Worm (Caenorhabditis elegans): Measurements from ENCODE around the gene fipr-8.

- TF ChIP-seq fkh-10 (GFP tag; optimal IDR thresholded peaks at IDR 0.05) (no peak), ahr-1 (tag; optimal IDR thresholded peaks at IDR 0.05) (no peak), nhr-11 (tag; optimal IDR thresholded peaks at IDR 0.05) (no peak), ceh-6 (GFP tag; optimal IDR thresholded peaks at IDR 0.05) (no peak), ref-2 (tag; optimal IDR thresholded peaks at IDR 0.05) (no peak), sox-2 (GFP tag; IDR thresholded peaks at IDR 0.05) (no peak), pqm-1 (tag; optimal IDR thresholded peaks at IDR 0.05) (no peak), dve-1 (tag; optimal IDR thresholded peaks at IDR 0.05) (no peak), hlh-30 (tag; optimal IDR thresholded peaks at IDR 0.05; ENCODE audit: insufficient read depth) (no peak)
These were observed 1.5 kb upstream of the fipr-8 start, which contains the start of the genes C12D8.21 and col-148 for ce11 chrV:10241121-10241803.
